Worm (Caenorhabditis elegans): Measurements from ENCODE around the gene Y50D4A.6.

ce11 chrV:1207589-1207988 lies 8.5 kb upstream of the Y50D4A.6 start, which contains the start of gene Y50D4A.1:
- TF ChIP-seq tab-1 (GFP tag; IDR thresholded peaks at IDR 0.05) (no peak), flt-1 (GFP tag; IDR thresholded peaks at IDR 0.05) (no peak)

Data from whole organism, midembryonic.